Worm (Caenorhabditis elegans) whole organism, L2 larva: Measurements from ENCODE around the gene F53G2.1.

Source experiments
- F13H6.1 ChIP-seq: sonication (generic microtip); optimal IDR thresholded peaks from 2 replicates; lab custom pipeline; 2016; ENCODE audit warnings: missing genetic modification characterization, missing compliant biosample characterization
- aly-2 ChIP-seq: fragments of 150-350 bp; optimal IDR thresholded peaks from 2 replicates; lab custom pipeline; 2014; ENCODE audit warnings: missing biosample characterization, missing genetic modification characterization
- ama-1 ChIP-seq: fragments of 150-350 bp; optimal IDR thresholded peaks from 2 replicates; lab custom pipeline; 2018; ENCODE audit warnings: inconsistent platforms
- blmp-1 ChIP-seq: sonication (generic microtip); optimal IDR thresholded peaks from 2 replicates; lab custom pipeline; 2017; ENCODE audit warnings: missing genetic modification characterization, mild to moderate bottlenecking, missing compliant biosample characterization, antibody characterized with exemption, moderate library complexity; ENCODE audit not compliant: insufficient read depth
- lin-39 ChIP-seq: fragments of 150-350 bp; optimal IDR thresholded peaks from 2 replicates; lab custom pipeline; 2014; ENCODE audit warnings: missing biosample characterization, missing genetic modification reagents, missing genetic modification characterization
- lsy-2 ChIP-seq, 2 experiments: fragments of 150-350 bp in 1 of 2; sonication (generic microtip) in 1 of 2; optimal IDR thresholded peaks; 2 replicates each; lab custom pipeline; 2014 to 2017; ENCODE audit warnings: missing biosample characterization in 2 of 2, missing genetic modification characterization in 2 of 2
- nhr-237 ChIP-seq: fragments of 150-350 bp; optimal IDR thresholded peaks from 2 replicates; lab custom pipeline; 2014; ENCODE audit warnings: missing biosample characterization, missing genetic modification characterization
- zag-1 ChIP-seq: fragments of 150-350 bp; optimal IDR thresholded peaks from 2 replicates; lab custom pipeline; 2014; ENCODE audit warnings: missing biosample characterization, missing genetic modification characterization
- ztf-4 ChIP-seq: fragments of 150-350 bp; optimal IDR thresholded peaks from 2 replicates; lab custom pipeline; 2014; ENCODE audit warnings: missing biosample characterization, missing genetic modification characterization

- TF ChIP-seq blmp-1 (no peak), zag-1 (tag; lab: Kevin White, UChicago) (no peak), aly-2 (no peak), ztf-4 (tag; lab: Kevin White, UChicago) (no peak), F13H6.1 (tag; lab: Kevin White, UChicago) (no peak), lsy-2 (tag; optimal IDR thresholded peaks at IDR 0.05; lab: Kevin White, UChicago) (no peak), lin-39 (no peak), ama-1 (lab: Kevin White, UChicago) (no peak), nhr-237 (tag; lab: Kevin White, UChicago) (no peak)
Observed at ce11 chrII:2458881-2459280, 29.6 kb upstream of the F53G2.1 start, which contains the start of gene pqn-42.
